Fruit fly (Drosophila melanogaster): ENCODE results near the gene CG42857.

dm6 chr3R:9819777-9820176 lies 1.2 kb downstream of the CG42857 start, which contains the start of gene CG9458:
- TF ChIP-seq dsf (GFP tag; optimal IDR thresholded peaks at IDR 0.05; ENCODE audit: borderline replicate concordance) = no peak
- TF ChIP-seq psq (GFP tag; optimal IDR thresholded peaks at IDR 0.05) = no peak
- no peak for TF ChIP-seq usp (GFP tag; optimal IDR thresholded peaks at IDR 0.05)
- no peak for TF ChIP-seq h (GFP tag; optimal IDR thresholded peaks at IDR 0.05)
- no peak for TF ChIP-seq Abd-B (GFP tag; optimal IDR thresholded peaks at IDR 0.05)
- no peak for TF ChIP-seq foxo (GFP tag; optimal IDR thresholded peaks at IDR 0.05)
- no peak for TF ChIP-seq lola (GFP tag; optimal IDR thresholded peaks at IDR 0.05)
- TF ChIP-seq dl (GFP tag; optimal IDR thresholded peaks at IDR 0.05; ENCODE audit: insufficient read depth in 1 of 2, partially characterized antibody in 2 of 2) = no peak
- TF ChIP-seq Hnf4 (GFP tag; optimal IDR thresholded peaks at IDR 0.05) = no peak
- TF ChIP-seq Dif (GFP tag; optimal IDR thresholded peaks at IDR 0.05; ENCODE audit: partially characterized antibody) = no peak
- TF ChIP-seq Hr83 (GFP tag; optimal IDR thresholded peaks at IDR 0.05; ENCODE audit: poor library complexity, severe bottlenecking) = no peak
- no peak for TF ChIP-seq br (GFP tag; optimal IDR thresholded peaks at IDR 0.05)
- TF ChIP-seq fru (GFP tag; optimal IDR thresholded peaks at IDR 0.05) = no peak
